Fruit fly (Drosophila melanogaster): ENCODE measurements around the gene CG15202.

- TF ChIP-seq usp (GFP tag; optimal IDR thresholded peaks at IDR 0.05) (no peak), pan (optimal IDR thresholded peaks at IDR 0.05) (no peak), CG8478 (optimal IDR thresholded peaks at IDR 0.05) (no peak), psq (optimal IDR thresholded peaks at IDR 0.05) (no peak), EcR (GFP tag; optimal IDR thresholded peaks at IDR 0.05) (no peak)
Observed at dm6 chrX:11170578-11170977, 28.2 kb downstream of the CG15202 start, which contains the start of gene CG1394.

Measured in whole organism.